Fruit fly (Drosophila melanogaster) ovary, adult (tissue): ENCODE measurements around the gene CG3184.

Experiments used
- CG17801 ChIP-seq: fragments of 200-800 bp; optimal IDR thresholded peaks from 2 replicates; lab custom pipeline; 2019; ENCODE audit warnings: missing biosample characterization, mild to moderate bottlenecking, missing genetic modification characterization, moderate library complexity; ENCODE audit not compliant: partially characterized antibody

CG3184 gene

DNA sequence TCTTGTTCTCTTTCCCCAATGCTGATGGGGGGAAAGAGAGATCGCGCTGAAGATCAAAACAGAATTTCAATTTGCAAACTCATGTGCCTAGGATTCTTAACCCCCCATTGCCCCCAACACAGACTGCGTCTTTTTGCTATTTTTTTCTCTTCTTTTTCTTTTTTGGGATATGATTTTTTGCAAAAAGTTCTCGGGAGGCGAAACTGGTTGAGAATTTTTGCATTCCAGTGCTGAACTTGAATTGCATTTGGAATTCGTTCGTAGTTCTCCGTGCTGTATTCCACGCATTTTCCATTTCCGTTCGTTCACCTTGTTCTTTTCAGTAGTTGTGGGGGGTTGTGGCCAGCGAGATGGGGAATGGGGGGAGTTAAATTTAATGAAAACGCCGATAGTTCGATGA is 19.6 kb upstream of the CG3184 start:
- TF ChIP-seq CG17801 (GFP tag; lab: Kevin White, UChicago): no peak

DNA sequence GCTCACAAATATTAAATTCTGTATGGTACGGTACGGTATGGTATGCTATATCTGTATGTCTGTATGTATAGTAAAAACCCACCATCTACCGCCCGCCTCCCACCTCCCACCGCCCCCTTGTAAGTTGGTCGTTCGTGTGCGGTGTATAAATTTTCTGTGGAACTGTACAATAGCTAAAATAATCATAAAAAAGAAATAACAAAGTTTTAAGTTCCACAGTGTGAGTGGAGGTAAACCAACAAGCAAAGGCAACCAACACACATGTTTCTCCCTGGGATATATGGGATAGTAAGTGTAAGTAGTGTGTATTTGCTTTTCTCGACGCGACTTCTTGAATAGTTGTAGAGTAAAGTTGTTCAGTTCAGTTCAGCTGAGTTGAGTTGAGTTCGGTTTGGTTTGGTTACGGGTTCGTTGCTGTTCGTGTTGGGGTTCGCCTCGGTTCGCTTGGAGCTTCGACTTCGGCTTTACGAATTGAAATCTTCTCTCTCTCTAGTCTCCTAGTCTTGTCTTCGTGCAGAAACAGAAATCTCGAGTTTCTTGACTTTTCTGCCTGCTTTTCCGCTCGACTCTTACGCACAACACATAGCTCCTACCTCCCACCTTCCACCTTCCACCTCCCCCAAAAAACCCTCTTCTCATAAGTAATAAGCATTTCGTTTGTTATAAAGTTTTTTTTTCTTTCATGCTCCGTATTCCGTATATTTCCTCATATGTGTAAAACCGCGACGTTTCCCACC is 18.2 kb upstream of the CG3184 start:
- no peak for TF ChIP-seq CG17801 (GFP tag; lab: Kevin White, UChicago)

DNA sequence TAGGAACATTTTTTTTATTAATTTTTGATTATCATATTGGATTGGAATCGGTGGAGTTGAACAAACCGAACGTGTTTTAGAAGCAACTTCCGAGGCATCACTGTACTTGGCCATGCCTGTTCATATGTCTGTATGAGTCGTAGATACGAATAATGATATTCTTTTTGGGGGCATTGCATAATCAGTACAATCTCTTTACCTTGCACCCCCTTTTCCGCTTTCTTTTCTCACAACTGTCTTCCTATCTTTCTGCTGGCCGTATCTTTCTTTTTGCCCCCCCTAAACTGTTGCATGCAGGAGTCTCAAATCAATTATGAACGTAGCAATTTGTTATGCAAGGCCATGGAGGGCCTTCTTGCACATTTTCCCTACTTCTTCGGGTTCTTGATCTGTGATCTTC is 17.3 kb upstream of the CG3184 start:
- no peak for TF ChIP-seq CG17801 (GFP tag; lab: Kevin White, UChicago)

DNA sequence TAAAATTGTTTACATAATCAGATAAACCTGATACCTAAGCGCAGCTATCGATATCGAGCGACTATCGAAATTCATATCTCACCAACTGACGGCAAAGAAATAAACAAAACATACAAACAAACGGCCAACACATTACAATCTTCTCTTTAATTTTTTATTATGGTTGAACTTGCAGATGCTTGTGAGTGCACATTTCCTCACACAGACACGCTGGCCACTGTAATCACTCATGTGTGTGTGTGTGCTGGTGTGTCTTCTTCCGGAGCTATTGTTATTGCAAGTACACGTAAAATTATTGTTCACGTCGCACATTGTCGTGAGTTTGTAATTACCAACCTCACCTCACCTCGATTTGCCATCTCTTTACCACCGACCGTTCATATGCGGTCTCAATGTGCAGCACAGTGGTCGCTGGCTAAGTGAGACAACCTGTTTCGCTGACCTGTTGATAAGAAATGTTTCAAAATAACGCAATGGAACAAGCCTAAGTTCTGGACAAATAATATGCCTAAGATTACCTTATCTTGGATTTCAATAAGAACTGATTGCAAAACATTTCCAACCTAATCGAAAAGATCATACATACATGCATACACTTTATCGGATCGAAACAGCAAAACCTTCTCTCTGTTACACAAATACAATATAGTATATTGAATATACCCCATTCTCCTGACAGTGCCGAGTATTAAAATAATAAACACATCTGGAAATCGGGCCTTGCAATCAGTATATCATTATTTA is 16.7 kb upstream of the CG3184 start:
- TF ChIP-seq CG17801 (GFP tag; lab: Kevin White, UChicago): no peak

DNA sequence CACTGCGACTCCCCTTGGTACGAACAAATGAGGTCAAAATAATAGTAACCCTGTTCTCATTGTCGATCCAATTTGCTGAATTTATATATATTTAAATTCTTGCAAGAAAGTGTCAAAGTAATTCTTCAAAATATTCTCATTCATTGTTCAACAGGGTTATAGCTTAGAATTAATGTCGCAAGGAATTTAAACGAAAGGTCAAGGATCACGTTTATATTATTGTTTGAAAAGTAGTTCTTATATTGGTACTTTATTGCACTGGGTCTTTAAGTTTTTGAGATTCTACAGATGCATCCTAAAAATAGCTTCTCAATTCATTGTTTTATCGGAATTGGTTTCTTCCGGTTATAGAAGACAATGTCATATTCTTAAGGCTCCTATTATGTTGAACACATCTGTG is 15.4 kb upstream of the CG3184 start:
- TF ChIP-seq CG17801 (GFP tag; lab: Kevin White, UChicago): no peak

DNA sequence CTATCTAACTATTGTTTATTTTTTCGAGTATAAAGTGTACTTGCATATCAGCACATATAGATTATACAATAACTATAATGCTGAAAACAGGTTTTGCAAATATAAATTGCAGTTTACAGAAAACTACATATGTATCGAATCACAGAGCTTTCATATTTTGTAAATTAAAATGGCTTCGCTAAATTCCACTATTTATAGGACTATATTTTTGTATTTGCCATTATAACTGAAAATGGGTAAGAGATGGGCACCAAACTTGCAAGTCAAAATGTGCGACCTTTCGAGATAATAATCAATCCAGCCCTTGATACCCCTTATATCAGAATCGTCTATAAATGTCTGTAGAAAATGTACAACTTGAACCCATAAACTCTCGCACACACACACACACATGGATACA is 14.7 kb upstream of the CG3184 start:
- TF ChIP-seq CG17801 (GFP tag; lab: Kevin White, UChicago): no peak

DNA sequence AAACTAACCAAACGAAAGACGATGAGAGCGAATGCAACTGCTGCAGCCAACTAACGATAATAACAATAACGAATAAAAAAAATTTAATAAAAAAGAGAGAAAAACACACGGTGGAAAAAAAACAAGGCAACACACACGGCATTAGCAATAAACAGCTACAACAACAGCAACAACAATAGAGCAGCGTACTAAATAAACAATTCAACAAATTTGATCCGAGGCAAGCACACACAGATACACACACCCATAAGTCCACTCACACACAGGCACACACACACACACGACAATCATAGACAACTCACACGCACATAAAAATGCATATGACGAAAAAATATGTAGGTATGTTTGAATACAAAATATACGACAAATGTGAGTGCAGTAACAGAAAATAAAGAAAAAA is 14.0 kb upstream of the CG3184 start:
- TF ChIP-seq CG17801 (GFP tag; lab: Kevin White, UChicago): no peak

DNA sequence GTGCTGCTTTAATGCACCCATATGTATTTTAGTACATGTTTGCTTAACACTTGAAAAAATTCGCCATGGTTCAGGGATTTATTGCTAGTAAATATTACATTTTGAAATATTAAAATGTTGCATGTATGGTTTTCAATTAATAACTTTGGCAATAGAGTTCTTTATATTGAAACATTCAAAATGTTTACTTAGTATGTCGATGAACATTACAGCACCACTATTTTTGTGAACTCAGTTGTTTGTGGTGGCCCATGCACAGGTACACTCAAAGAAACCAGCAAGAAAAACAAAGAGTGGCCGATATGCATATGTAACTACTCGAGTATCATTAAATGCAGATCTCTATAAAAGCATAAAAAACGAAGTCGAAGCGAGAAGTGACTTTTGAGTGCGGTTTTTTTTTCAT is 13.5 kb upstream of the CG3184 start:
- peak; percentile 46 for TF ChIP-seq CG17801 (GFP tag; lab: Kevin White, UChicago)

DNA sequence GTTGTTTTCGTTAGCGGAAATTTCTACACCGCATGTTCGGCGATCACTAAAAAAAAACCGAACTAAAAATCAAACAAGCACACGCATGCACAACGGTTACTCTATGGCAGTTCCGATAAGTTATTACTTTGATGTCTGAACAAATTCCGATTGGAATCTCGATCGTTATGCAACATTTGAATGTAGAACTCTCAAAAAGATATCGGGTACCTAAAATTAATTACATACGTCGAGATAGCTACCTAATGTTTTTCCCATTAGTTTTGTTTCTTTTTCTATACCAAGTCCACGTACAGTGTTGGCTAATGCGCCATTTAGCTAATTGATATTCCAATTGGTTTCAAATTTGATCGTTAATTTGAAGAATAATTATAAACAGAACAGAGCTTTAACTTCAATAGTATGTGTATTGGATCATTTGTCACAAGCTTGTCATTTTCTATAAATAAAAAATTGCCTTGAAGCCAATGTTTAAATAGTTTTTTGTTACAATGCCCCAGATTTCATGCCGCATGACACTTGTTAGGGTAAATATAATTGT is 12.5 kb upstream of the CG3184 start:
- TF ChIP-seq CG17801 (GFP tag; lab: Kevin White, UChicago): no peak

DNA sequence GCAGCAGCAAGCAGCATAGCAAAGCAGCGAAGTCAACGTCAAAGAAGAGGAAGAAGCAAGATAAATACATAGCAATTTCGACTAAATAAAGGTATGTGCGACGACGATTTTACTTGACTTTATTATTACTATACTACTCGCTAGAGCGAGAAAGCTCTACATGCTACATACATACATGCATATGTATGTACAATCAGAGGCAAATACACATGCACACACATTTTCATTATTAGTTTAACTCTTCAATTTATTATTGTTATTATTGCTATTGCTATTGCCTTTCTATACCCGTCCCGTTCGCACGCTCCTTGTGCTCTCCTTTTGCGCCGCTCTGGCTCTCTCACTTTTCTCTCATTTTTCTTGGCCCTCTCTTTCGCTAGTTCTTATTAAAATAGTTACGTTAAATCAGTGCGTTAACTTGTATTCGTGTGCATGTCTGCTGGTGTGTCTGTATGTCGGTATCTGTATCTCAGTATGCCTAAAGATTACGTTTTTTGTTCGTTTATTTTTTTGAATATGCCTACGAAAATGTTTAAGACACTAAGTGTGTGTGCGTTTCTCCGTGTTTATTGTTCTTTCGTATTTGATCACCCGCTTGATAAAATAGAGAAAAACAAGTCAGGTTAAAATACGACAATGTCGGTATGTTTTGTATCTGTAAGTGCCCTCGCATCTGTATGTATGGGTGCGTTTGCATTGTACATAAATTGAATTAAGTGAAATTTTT is 11.9 kb upstream of the CG3184 start:
- TF ChIP-seq CG17801 (GFP tag; lab: Kevin White, UChicago): peak; percentile 16

DNA sequence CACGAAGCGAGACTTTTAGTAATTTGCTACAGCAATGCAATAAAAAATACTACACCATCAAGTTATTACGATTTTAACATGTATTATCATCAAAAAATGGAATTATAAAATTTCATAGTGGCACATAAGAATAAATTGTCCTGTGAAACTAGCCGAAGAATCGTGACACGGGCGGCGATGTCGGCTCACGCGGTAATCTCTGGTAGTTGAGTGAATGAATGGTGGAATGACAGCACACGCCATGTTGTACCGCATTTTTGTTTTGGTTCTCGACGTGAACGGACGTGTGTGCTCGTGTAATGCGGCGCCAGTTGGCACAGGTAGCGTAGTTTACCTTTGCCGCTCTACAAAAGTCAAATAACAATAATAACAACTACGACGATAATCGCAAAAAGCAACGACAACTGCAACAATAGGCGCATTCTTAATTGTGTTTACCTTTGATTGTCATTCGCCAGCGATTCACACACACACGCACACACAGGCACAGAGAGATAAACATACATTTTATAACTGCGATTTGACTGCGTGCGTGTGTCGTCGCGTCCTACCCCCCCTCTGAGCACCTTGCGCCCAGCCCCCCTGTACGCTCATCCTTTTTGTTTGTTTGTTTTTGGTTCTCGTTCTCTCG is 10.8 kb upstream of the CG3184 start, which contains the start of gene CG14441:
TSS of gene CG14441 (plus strand) at position 254 of the 631 bp plus-strand sequence.
- TF ChIP-seq CG17801 (GFP tag; lab: Kevin White, UChicago): peak; percentile 87

DNA sequence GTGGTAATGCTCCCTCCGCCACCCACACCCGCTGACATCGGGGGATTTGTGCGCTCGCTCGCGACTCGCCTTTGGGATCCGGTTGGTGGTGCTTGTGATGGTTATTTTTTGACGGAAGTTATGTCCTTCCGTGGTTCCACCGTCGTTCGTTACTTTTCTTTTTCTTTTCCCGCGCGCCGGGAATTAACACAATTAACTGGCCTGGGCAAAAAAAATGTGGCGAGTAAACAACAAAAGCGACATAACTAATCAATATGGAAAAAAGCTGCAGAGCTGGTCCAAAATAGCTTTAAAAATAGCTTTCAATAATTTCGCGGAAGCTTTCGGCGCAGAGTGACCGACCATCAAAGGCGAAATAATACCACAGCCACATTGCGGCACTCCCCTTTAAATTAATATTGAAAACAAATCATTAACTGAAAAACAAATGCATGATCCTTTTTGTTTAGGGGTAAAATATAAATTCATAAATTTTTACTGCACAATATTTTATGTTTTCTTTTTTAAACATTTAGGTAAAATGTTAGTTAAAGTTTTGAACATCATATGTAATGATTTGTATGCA is 9.8 kb upstream of the CG3184 start, which contains the start of gene CG14440:
TSS of gene CG14440 (minus strand) at position 320 of the 565 bp plus-strand sequence.
- peak; percentile 24 for TF ChIP-seq CG17801 (GFP tag; lab: Kevin White, UChicago)

DNA sequence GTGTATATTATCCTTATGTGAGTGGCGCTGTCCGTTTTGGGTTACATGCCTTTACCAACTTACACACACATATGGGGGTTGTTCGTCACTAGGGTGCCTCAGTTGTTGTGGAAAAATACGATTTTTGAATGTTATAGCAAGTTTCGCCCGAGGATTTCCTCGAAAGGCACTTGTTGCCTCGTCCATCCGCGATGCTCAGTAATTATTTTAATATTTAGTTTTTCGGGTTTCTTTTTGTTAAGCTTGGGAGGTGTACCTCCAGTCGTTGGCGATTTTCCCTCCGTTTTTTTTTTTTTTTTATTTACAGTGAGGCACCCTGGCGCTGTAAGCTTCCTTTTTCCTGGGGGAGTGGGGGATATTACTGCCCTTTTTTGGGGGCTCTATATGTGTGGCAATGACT is 7.9 kb upstream of the CG3184 start:
- TF ChIP-seq CG17801 (GFP tag; lab: Kevin White, UChicago): peak; percentile 8

DNA sequence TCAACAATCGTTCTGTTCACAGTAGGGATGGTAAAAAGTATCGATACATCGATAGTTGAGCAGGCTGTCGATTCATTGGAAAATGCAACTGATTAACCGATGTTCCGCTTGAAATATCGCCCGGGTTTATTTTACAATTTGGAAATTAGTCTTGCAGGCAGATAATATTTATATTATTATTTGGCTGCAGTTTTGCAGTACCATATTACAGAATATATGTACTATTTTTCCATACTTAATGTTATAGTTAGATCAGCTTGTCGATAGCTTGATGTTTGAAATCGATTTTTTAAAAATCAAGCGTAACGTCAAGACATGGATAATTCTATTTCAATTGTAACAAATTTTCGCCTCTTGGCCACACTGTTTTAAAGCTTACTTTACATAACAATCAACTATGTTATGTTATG is 6.4 kb upstream of the CG3184 start, which contains the start of gene CG14442:
TSS of gene CG14442 (minus strand) at position 29 of the 410 bp plus-strand sequence.
- peak; percentile 37 for TF ChIP-seq CG17801 (GFP tag; lab: Kevin White, UChicago)
